Fruit fly (Drosophila melanogaster) whole organism, embryonic: ENCODE data around the gene Grip84.
A peak's percentile ranks its signal among the peaks of the same experiment; 100 is the strongest.

Source experiments
- Adf1 ChIP-seq: fragments of 200-800 bp; sonication (Bioruptor generic); IDR thresholded peaks from 2 replicates; pipeline ENCODE4 v1.3.6; 2022; ENCODE audit warnings: missing biosample characterization, missing genetic modification characterization
- CG10267 ChIP-seq: fragments of 200-800 bp; sonication (Bioruptor generic); optimal IDR thresholded peaks from 2 replicates; lab custom pipeline; 2018; ENCODE audit warnings: missing biosample characterization, mild to moderate bottlenecking, missing genetic modification characterization, moderate library complexity
- CG11398 ChIP-seq: fragments of 200-800 bp; sonication (Bioruptor generic); optimal IDR thresholded peaks from 2 replicates; lab custom pipeline; 2016; ENCODE audit warnings: missing biosample characterization, missing genetic modification characterization
- CG12104 ChIP-seq: fragments of 200-800 bp; sonication (Bioruptor generic); optimal IDR thresholded peaks from 3 replicates; lab custom pipeline; 2016; ENCODE audit warnings: missing biosample characterization, missing genetic modification characterization
- CG13624 ChIP-seq: fragments of 200-800 bp; sonication (Bioruptor generic); optimal IDR thresholded peaks from 2 replicates; lab custom pipeline; 2016; ENCODE audit warnings: missing biosample characterization, missing genetic modification characterization
- CG13775 ChIP-seq: fragments of 200-800 bp; sonication (Bioruptor generic); optimal IDR thresholded peaks from 3 replicates; lab custom pipeline; 2017; ENCODE audit warnings: missing biosample characterization, mild to moderate bottlenecking, missing genetic modification characterization
- CG14441 ChIP-seq: fragments of 200-800 bp; sonication (Bioruptor generic); IDR thresholded peaks from 2 replicates; pipeline ENCODE4 v1.3.6; 2022; ENCODE audit warnings: missing biosample characterization, missing genetic modification characterization
- CG15479 ChIP-seq: fragments of 200-800 bp; sonication (Bioruptor generic); optimal IDR thresholded peaks from 3 replicates; lab custom pipeline; 2019; ENCODE audit warnings: missing biosample characterization, mild to moderate bottlenecking, missing genetic modification characterization, moderate library complexity
- CG15514 ChIP-seq: fragments of 200-800 bp; sonication (Bioruptor generic); optimal IDR thresholded peaks from 3 replicates; lab custom pipeline; 2017; ENCODE audit warnings: missing biosample characterization, missing genetic modification characterization, mild to moderate bottlenecking, moderate library complexity, missing genetic modification reagents
- CG17802 ChIP-seq: fragments of 200-800 bp; sonication (Bioruptor generic); optimal IDR thresholded peaks from 2 replicates; lab custom pipeline; 2018; ENCODE audit warnings: missing biosample characterization, mild to moderate bottlenecking, missing genetic modification characterization, moderate library complexity
- CG2202 ChIP-seq: fragments of 200-800 bp; sonication (Bioruptor generic); optimal IDR thresholded peaks from 2 replicates; lab custom pipeline; 2018; ENCODE audit warnings: missing biosample characterization, mild to moderate bottlenecking, missing genetic modification characterization
- CG32532 ChIP-seq: fragments of 200-800 bp; sonication (Bioruptor generic); IDR thresholded peaks from 2 replicates; pipeline ENCODE4 v1.3.6; 2022; ENCODE audit warnings: missing biosample characterization, missing genetic modification characterization
- CG34422 ChIP-seq: fragments of 200-800 bp; sonication (Bioruptor generic); IDR thresholded peaks from 3 replicates; pipeline ENCODE4 v1.3.6; 2022; ENCODE audit warnings: missing biosample characterization, missing genetic modification characterization
- CG4617 ChIP-seq: fragments of 200-800 bp; sonication (Bioruptor generic); optimal IDR thresholded peaks from 3 replicates; lab custom pipeline; 2016; ENCODE audit warnings: missing biosample characterization, missing genetic modification characterization, borderline replicate concordance
- CG6272 ChIP-seq: fragments of 200-800 bp; sonication (Bioruptor generic); IDR thresholded peaks from 2 replicates; pipeline ENCODE4 v1.3.6; 2022; ENCODE audit warnings: missing biosample characterization, missing genetic modification characterization
- CG9609 ChIP-seq: fragments of 200-800 bp; sonication (Bioruptor generic); optimal IDR thresholded peaks from 3 replicates; lab custom pipeline; 2016; ENCODE audit warnings: missing biosample characterization, missing genetic modification characterization
- Deaf1 ChIP-seq: fragments of 200-800 bp; optimal IDR thresholded peaks from 3 replicates; lab custom pipeline; 2019; ENCODE audit warnings: missing biosample characterization, mild to moderate bottlenecking, missing genetic modification characterization, moderate library complexity
- Dp ChIP-seq: fragments of 200-800 bp; sonication (Bioruptor generic); optimal IDR thresholded peaks from 2 replicates; lab custom pipeline; 2018; ENCODE audit warnings: missing biosample characterization, mild to moderate bottlenecking, missing genetic modification characterization, moderate library complexity
- Dref ChIP-seq: fragments of 200-800 bp; sonication (Bioruptor generic); IDR thresholded peaks from 2 replicates; pipeline ENCODE4 v1.3.6; 2022; ENCODE audit warnings: missing biosample characterization, missing genetic modification characterization
- E2f2 ChIP-seq: fragments of 200-800 bp; sonication (Bioruptor generic); IDR thresholded peaks from 2 replicates; pipeline ENCODE4 v1.3.6; 2022; ENCODE audit warnings: missing biosample characterization, missing genetic modification characterization
- GATAe ChIP-seq: fragments of 200-800 bp; sonication (Bioruptor generic); conservative IDR thresholded peaks from 2 replicates; pipeline ENCODE4 v1.3.6; 2022; ENCODE audit warnings: missing biosample characterization, missing genetic modification characterization
- Gug ChIP-seq: fragments of 200-800 bp; sonication (Bioruptor generic); IDR thresholded peaks from 4 replicates; pipeline ENCODE4 v1.3.6; 2022; ENCODE audit warnings: missing biosample characterization, missing genetic modification characterization
- HLH4C ChIP-seq: fragments of 200-800 bp; sonication (Bioruptor generic); IDR thresholded peaks from 3 replicates; pipeline ENCODE4 v1.3.6; 2022; ENCODE audit warnings: missing biosample characterization, missing genetic modification characterization; ENCODE audit not compliant: partially characterized antibody
- HLH54F ChIP-seq: fragments of 200-800 bp; sonication (Bioruptor generic); optimal IDR thresholded peaks from 3 replicates; lab custom pipeline; 2016; ENCODE audit warnings: missing biosample characterization, missing genetic modification characterization
- HmgZ ChIP-seq: fragments of 200-800 bp; sonication (Bioruptor generic); optimal IDR thresholded peaks from 2 replicates; lab custom pipeline; 2018; ENCODE audit warnings: missing biosample characterization, mild to moderate bottlenecking, missing genetic modification characterization
- Med ChIP-seq: fragments of 200-800 bp; sonication (Bioruptor generic); peaks from one replicate; lab custom pipeline; 2016; ENCODE audit warnings: missing biosample characterization, missing genetic modification characterization, mild to moderate bottlenecking, inconsistent platforms, moderate library complexity
- Nf-YC ChIP-seq: fragments of 200-800 bp; optimal IDR thresholded peaks from 3 replicates; lab custom pipeline; 2019; ENCODE audit warnings: missing biosample characterization, mild to moderate bottlenecking, missing genetic modification characterization, moderate library complexity
- Pdp1 ChIP-seq, 2 experiments: fragments of 200-800 bp; sonication (Bioruptor generic); optimal IDR thresholded peaks; 3 replicates each; lab custom pipeline; 2016; ENCODE audit warnings: missing biosample characterization in 2 of 2, missing genetic modification characterization in 2 of 2, mild to moderate bottlenecking in 1 of 2, moderate library complexity in 1 of 2
- Sin3A ChIP-seq: fragments of >200 bp; optimal IDR thresholded peaks from 2 replicates; lab custom pipeline; 2018
- YL-1 ChIP-seq: fragments of 200-800 bp; sonication (Bioruptor generic); optimal IDR thresholded peaks from 3 replicates; lab custom pipeline; 2017; ENCODE audit warnings: missing biosample characterization, mild to moderate bottlenecking, missing genetic modification characterization
- bowl ChIP-seq: fragments of 200-800 bp; sonication (Bioruptor generic); IDR thresholded peaks from 2 replicates; pipeline ENCODE4 v1.3.6; 2022; ENCODE audit warnings: missing biosample characterization, missing genetic modification characterization
- cg ChIP-seq: fragments of 200-800 bp; sonication (Bioruptor generic); optimal IDR thresholded peaks from 3 replicates; lab custom pipeline; 2019; ENCODE audit warnings: missing biosample characterization, mild to moderate bottlenecking, missing genetic modification characterization, moderate library complexity
- chinmo ChIP-seq: fragments of 200-800 bp; sonication (Bioruptor generic); IDR thresholded peaks from 4 replicates; pipeline ENCODE4 v1.3.6; 2022; ENCODE audit warnings: missing biosample characterization, missing genetic modification characterization; ENCODE audit not compliant: partially characterized antibody
- chm ChIP-seq: fragments of 200-800 bp; sonication (Bioruptor generic); IDR thresholded peaks from 2 replicates; pipeline ENCODE4 v1.3.6; 2022; ENCODE audit warnings: missing biosample characterization, missing genetic modification characterization
- crp ChIP-seq, 2 experiments: fragments of 200-800 bp; sonication (Bioruptor generic); optimal IDR thresholded peaks; 2 replicates in 1 of 2; 3 replicates in 1 of 2; lab custom pipeline; 2017; ENCODE audit warnings: missing biosample characterization in 2 of 2, missing genetic modification characterization in 2 of 2, mild to moderate bottlenecking in 1 of 2, moderate library complexity in 1 of 2
- gfzf ChIP-seq: fragments of 200-800 bp; sonication (Bioruptor generic); optimal IDR thresholded peaks from 2 replicates; lab custom pipeline; 2016; ENCODE audit warnings: missing biosample characterization, mild to moderate bottlenecking, missing genetic modification characterization, moderate library complexity
- knrl ChIP-seq: fragments of 200-800 bp; sonication (Bioruptor generic); IDR thresholded peaks from 3 replicates; pipeline ENCODE4 v1.3.6; 2022; ENCODE audit warnings: missing biosample characterization, missing genetic modification characterization; ENCODE audit not compliant: partially characterized antibody
- nau ChIP-seq: fragments of 200-800 bp; sonication (Bioruptor generic); optimal IDR thresholded peaks from 3 replicates; lab custom pipeline; 2017; ENCODE audit warnings: missing biosample characterization, mild to moderate bottlenecking, missing genetic modification characterization, missing genetic modification reagents
- nerfin-2 ChIP-seq: fragments of 200-800 bp; sonication (Bioruptor generic); IDR thresholded peaks from 2 replicates; pipeline ENCODE4 v1.3.6; 2022; ENCODE audit warnings: missing biosample characterization, missing genetic modification characterization; ENCODE audit not compliant: partially characterized antibody
- onecut ChIP-seq: fragments of 200-800 bp; sonication (Bioruptor generic); IDR thresholded peaks from 2 replicates; pipeline ENCODE4 v1.3.6; 2022; ENCODE audit warnings: missing biosample characterization, missing genetic modification characterization
- phol ChIP-seq: fragments of 200-800 bp; sonication (Bioruptor generic); optimal IDR thresholded peaks from 3 replicates; lab custom pipeline; 2018; ENCODE audit warnings: missing biosample characterization, mild to moderate bottlenecking, missing genetic modification characterization, moderate library complexity
- pzg ChIP-seq: fragments of 200-800 bp; sonication (Bioruptor generic); optimal IDR thresholded peaks from 3 replicates; lab custom pipeline; 2018; ENCODE audit warnings: missing biosample characterization, mild to moderate bottlenecking, missing genetic modification characterization, moderate library complexity
- seq ChIP-seq: fragments of 200-800 bp; sonication (Bioruptor generic); IDR thresholded peaks from 2 replicates; pipeline ENCODE4 v1.3.6; 2022; ENCODE audit warnings: missing biosample characterization, missing genetic modification characterization
- tgo ChIP-seq: fragments of 200-800 bp; sonication (Bioruptor generic); IDR thresholded peaks from 3 replicates; pipeline ENCODE4 v1.3.6; 2022; ENCODE audit warnings: missing biosample characterization, missing genetic modification characterization
- twi ChIP-seq: fragments of 200-800 bp; optimal IDR thresholded peaks from 2 replicates; lab custom pipeline; 2019; ENCODE audit warnings: missing biosample characterization, mild to moderate bottlenecking, missing genetic modification characterization, moderate library complexity
- tx ChIP-seq: fragments of 200-800 bp; sonication (Bioruptor generic); optimal IDR thresholded peaks from 2 replicates; lab custom pipeline; 2016; ENCODE audit warnings: missing biosample characterization, missing genetic modification characterization
- unc-4 ChIP-seq: fragments of 200-800 bp; sonication (Bioruptor generic); IDR thresholded peaks from 2 replicates; pipeline ENCODE4 v1.3.6; 2022; ENCODE audit warnings: missing biosample characterization, missing genetic modification characterization; ENCODE audit not compliant: partially characterized antibody

Gene Grip84

DNA sequence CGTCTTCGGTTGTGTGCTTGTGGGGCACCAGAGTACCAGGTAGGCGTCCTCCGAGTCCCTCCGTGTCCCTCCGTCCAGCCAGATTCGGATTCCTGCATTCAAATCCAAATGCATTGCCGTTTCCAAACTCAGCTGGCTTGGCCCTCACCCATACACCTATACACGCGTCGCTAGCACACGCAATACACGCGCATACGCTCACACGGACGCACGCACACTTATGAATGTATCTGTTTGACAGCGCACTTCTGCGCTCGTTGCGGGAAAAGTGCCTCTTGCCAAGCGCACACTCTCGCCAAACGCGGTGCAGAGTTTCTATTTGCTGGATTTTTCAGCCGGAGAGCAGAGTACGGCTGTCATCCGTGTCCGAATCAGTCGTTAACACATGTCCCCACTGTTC, 43.0 kb downstream of the Grip84 start (continued):
- TF ChIP-seq unc-4 (GFP tag; lab: Robert Waterston, UW) (no peak), CG32532 (GFP tag; lab: Robert Waterston, UW) (peak; percentile 38), Adf1 (GFP tag; lab: Robert Waterston, UW) (peak; percentile 76), chinmo (GFP tag; lab: Robert Waterston, UW) (peak; percentile 67; the same call in 1 of the 4 replicates), Dref (0 out of 2 replicates have a peak, but pooled peaks have one; percentile 15), pzg (peak; percentile 21), YL-1 (GFP tag; lab: Kevin White, UChicago) (peak; percentile 54), CG34422 (GFP tag; lab: Robert Waterston, UW) (peak; percentile 48; the same call in 1 of the 3 replicates), chm (GFP tag; lab: Robert Waterston, UW) (0 out of 2 replicates have a peak, but pooled peaks have one; percentile 55), CG6272 (GFP tag; lab: Robert Waterston, UW) (0 out of 2 replicates have a peak, but pooled peaks have one; percentile 20), crp (GFP tag; optimal IDR thresholded peaks at IDR 0.05; lab: Kevin White, UChicago) (peak in 1 of 2 experiments; percentile 29), CG15479 (GFP tag; lab: Kevin White, UChicago) (peak; percentile 63), HmgZ (peak; percentile 44), GATAe (GFP tag; lab: Robert Waterston, UW) (no peak), Pdp1 (GFP tag; optimal IDR thresholded peaks at IDR 0.05; lab: Kevin White, UChicago) (peak in 1 of 2 experiments; percentile 4), Med (GFP tag; lab: Kevin White, UChicago) (peak; percentile 23), CG4617 (peak; percentile 40)

DNA sequence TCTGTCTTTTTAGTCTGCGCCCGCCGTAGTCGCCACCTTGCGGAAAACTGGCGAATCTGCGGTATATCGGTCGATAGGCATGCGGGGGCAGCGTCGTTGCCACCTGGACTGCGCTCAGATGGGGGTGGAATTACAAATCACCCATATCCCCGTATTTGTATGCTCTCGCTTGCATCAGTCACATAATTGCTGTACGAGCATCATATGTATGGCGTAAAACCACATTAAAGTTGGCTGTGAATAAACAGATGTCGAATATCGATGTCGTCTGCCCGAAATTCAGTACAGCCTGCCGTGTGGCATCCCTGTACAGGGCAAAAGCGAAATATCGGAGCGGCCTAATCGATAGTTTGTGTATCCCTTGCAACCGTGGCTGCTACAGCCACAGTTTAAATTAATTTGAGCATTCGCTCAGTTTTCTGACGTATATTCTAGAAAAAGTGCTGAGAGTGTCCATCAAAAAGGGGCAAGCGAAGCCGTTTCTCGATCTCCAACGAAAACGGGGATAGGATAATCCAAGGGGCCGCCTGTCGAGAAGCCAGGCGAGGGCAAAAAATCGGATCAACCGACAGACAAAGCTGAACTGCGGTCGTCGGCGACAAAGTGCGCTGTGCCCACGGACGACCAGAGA, 43.7 kb downstream of the Grip84 start, which contains the start of the genes Idh3a and CoRest:
Gene Idh3a, minus strand, starts transcription at position 58 of the 631 bp plus-strand sequence.
Gene CoRest, plus strand, starts transcription at position 177 of the 631 bp plus-strand sequence.
- peak; percentile 10 for TF ChIP-seq YL-1 (GFP tag; lab: Kevin White, UChicago)
- peak; percentile 32 for TF ChIP-seq gfzf (GFP tag; lab: Kevin White, UChicago)
- TF ChIP-seq phol (tag; lab: Kevin White, UChicago) = peak; percentile 58
- TF ChIP-seq cg (GFP tag; lab: Kevin White, UChicago) = no peak
- no peak for TF ChIP-seq CG12104 (GFP tag; lab: Kevin White, UChicago)
- TF ChIP-seq E2f2 (GFP tag; lab: Robert Waterston, UW) = peak; percentile 63
- TF ChIP-seq Sin3A (lab: Kevin White, UChicago) = peak; percentile 99
- peak; percentile 67 for TF ChIP-seq seq
- peak; percentile 33; the same call in 1 of the 4 replicates for TF ChIP-seq Gug (GFP tag; lab: Robert Waterston, UW)
- TF ChIP-seq bowl (GFP tag; lab: Robert Waterston, UW) = no peak
- TF ChIP-seq HLH4C (GFP tag; lab: Robert Waterston, UW) = peak; percentile 71
- peak; percentile 25; the same call in 1 of the 2 replicates for TF ChIP-seq onecut (GFP tag; lab: Robert Waterston, UW)
- peak; percentile 42 for TF ChIP-seq CG13775 (GFP tag; lab: Kevin White, UChicago)
- peak; percentile 40 for TF ChIP-seq HLH54F (GFP tag; lab: Kevin White, UChicago)
- peak; percentile 81 for TF ChIP-seq knrl (GFP tag; lab: Robert Waterston, UW)
- TF ChIP-seq tgo = no peak
- no peak for TF ChIP-seq CG2202
- TF ChIP-seq CG32532 (GFP tag; lab: Robert Waterston, UW) = peak; percentile 64
- peak; percentile 55; the same call in 1 of the 2 replicates for TF ChIP-seq nerfin-2 (GFP tag; lab: Robert Waterston, UW)
- no peak for TF ChIP-seq Deaf1
- TF ChIP-seq CG15514 (GFP tag; lab: Kevin White, UChicago) = peak; percentile 77
- TF ChIP-seq CG11398 (GFP tag; lab: Kevin White, UChicago) = no peak
- TF ChIP-seq CG9609 (GFP tag; lab: Kevin White, UChicago) = peak; percentile 35
- peak in 1 of 2 experiments; percentile 53 for TF ChIP-seq crp (GFP tag; optimal IDR thresholded peaks at IDR 0.05; lab: Kevin White, UChicago)
- TF ChIP-seq Nf-YC (tag; lab: Kevin White, UChicago) = peak; percentile 2
- peak; percentile 16 for TF ChIP-seq CG13624 (GFP tag; lab: Kevin White, UChicago)
- TF ChIP-seq twi = peak; percentile 8
- peak; percentile 44; the same call in 1 of the 2 replicates for TF ChIP-seq CG14441
- peak; percentile 62 for TF ChIP-seq Dp (GFP tag; lab: Kevin White, UChicago)
- peak; percentile 7 for TF ChIP-seq CG17802 (tag; lab: Kevin White, UChicago)
- no peak for TF ChIP-seq tx (GFP tag; lab: Kevin White, UChicago)
- TF ChIP-seq nau (GFP tag; lab: Kevin White, UChicago) = no peak
- TF ChIP-seq CG10267 (tag; lab: Kevin White, UChicago) = peak; percentile 31
